Fruit fly (Drosophila melanogaster) whole organism, embryonic: ENCODE measurements around the gene Psa.

Experiments used
- Atf3 ChIP-seq: fragments of 200-800 bp; sonication (Bioruptor generic); optimal IDR thresholded peaks from 3 replicates; lab custom pipeline; 2016; ENCODE audit warnings: missing biosample characterization, missing genetic modification characterization
- B-H2 ChIP-seq: fragments of 200-800 bp; sonication (Bioruptor generic); optimal IDR thresholded peaks from 2 replicates; lab custom pipeline; 2018; ENCODE audit warnings: missing biosample characterization, mild to moderate bottlenecking, missing genetic modification characterization
- CG11695 ChIP-seq: fragments of 200-800 bp; sonication (Bioruptor generic); IDR thresholded peaks from 3 replicates; pipeline ENCODE4 v1.3.6; 2022; ENCODE audit warnings: missing biosample characterization, missing genetic modification characterization
- CG12769 ChIP-seq: fragments of 200-800 bp; sonication (Bioruptor generic); optimal IDR thresholded peaks from 2 replicates; lab custom pipeline; 2019; ENCODE audit warnings: missing biosample characterization, mild to moderate bottlenecking, missing genetic modification characterization, moderate library complexity
- CG14710 ChIP-seq: fragments of 200-800 bp; sonication (Bioruptor generic); optimal IDR thresholded peaks from 3 replicates; lab custom pipeline; 2019; ENCODE audit warnings: missing biosample characterization, mild to moderate bottlenecking, missing genetic modification characterization, moderate library complexity
- CG14860 ChIP-seq: fragments of 200-800 bp; sonication (Bioruptor generic); IDR thresholded peaks from 3 replicates; pipeline ENCODE4 v1.3.6; 2022; ENCODE audit warnings: missing biosample characterization, missing genetic modification characterization; ENCODE audit not compliant: partially characterized antibody
- CG15011 ChIP-seq: fragments of 200-800 bp; sonication (Bioruptor generic); optimal IDR thresholded peaks from 3 replicates; lab custom pipeline; 2018; ENCODE audit warnings: missing biosample characterization, mild to moderate bottlenecking, missing genetic modification characterization
- CG16813 ChIP-seq: fragments of 200-800 bp; sonication (Bioruptor generic); IDR thresholded peaks from 3 replicates; pipeline ENCODE4 v1.3.6; 2022; ENCODE audit warnings: missing biosample characterization, missing genetic modification characterization; ENCODE audit not compliant: partially characterized antibody
- CG18764 ChIP-seq: fragments of 200-800 bp; sonication (Bioruptor generic); optimal IDR thresholded peaks from 3 replicates; lab custom pipeline; 2016; ENCODE audit warnings: missing biosample characterization, missing genetic modification characterization
- CG2202 ChIP-seq: fragments of 200-800 bp; sonication (Bioruptor generic); optimal IDR thresholded peaks from 2 replicates; lab custom pipeline; 2018; ENCODE audit warnings: missing biosample characterization, mild to moderate bottlenecking, missing genetic modification characterization
- CG3847 ChIP-seq: fragments of 200-800 bp; sonication (Bioruptor generic); IDR thresholded peaks from 2 replicates; pipeline ENCODE4 v1.3.6; 2022; ENCODE audit warnings: missing biosample characterization, missing genetic modification characterization
- CG4854 ChIP-seq: fragments of 200-800 bp; sonication (Bioruptor generic); optimal IDR thresholded peaks from 2 replicates; lab custom pipeline; 2016; ENCODE audit warnings: missing biosample characterization, missing genetic modification characterization, inconsistent platforms
- CG6791 ChIP-seq: fragments of 200-800 bp; sonication (Bioruptor generic); IDR thresholded peaks from 3 replicates; pipeline ENCODE4 v1.3.6; 2022; ENCODE audit warnings: missing biosample characterization, missing genetic modification characterization; ENCODE audit not compliant: partially characterized antibody
- Dbx ChIP-seq: fragments of 200-800 bp; sonication (Bioruptor generic); IDR thresholded peaks from 3 replicates; pipeline ENCODE4 v1.3.6; 2022; ENCODE audit warnings: missing biosample characterization, missing genetic modification characterization
- HLH4C ChIP-seq: fragments of 200-800 bp; sonication (Bioruptor generic); IDR thresholded peaks from 3 replicates; pipeline ENCODE4 v1.3.6; 2022; ENCODE audit warnings: missing biosample characterization, missing genetic modification characterization; ENCODE audit not compliant: partially characterized antibody
- Hey ChIP-seq: fragments of 200-800 bp; sonication (Bioruptor generic); optimal IDR thresholded peaks from 3 replicates; lab custom pipeline; 2018; ENCODE audit warnings: missing biosample characterization, mild to moderate bottlenecking, missing genetic modification characterization
- Jarid2 ChIP-seq: fragments of 200-800 bp; sonication (Bioruptor generic); optimal IDR thresholded peaks from 3 replicates; lab custom pipeline; 2017; ENCODE audit warnings: mild to moderate bottlenecking, missing biosample characterization, missing genetic modification reagents, missing genetic modification characterization
- Max ChIP-seq: fragments of 200-800 bp; sonication (Bioruptor generic); optimal IDR thresholded peaks from 2 replicates; lab custom pipeline; 2016; ENCODE audit warnings: missing biosample characterization, mild to moderate bottlenecking, missing genetic modification characterization
- NK7.1 ChIP-seq: fragments of 200-800 bp; sonication (Bioruptor generic); optimal IDR thresholded peaks from 3 replicates; lab custom pipeline; 2016; ENCODE audit warnings: missing biosample characterization, missing genetic modification characterization
- Optix ChIP-seq: fragments of 200-800 bp; sonication (Bioruptor generic); IDR thresholded peaks from 3 replicates; pipeline ENCODE4 v1.3.6; 2022; ENCODE audit warnings: missing biosample characterization, missing genetic modification characterization
- PHDP ChIP-seq: fragments of 200-800 bp; sonication (Bioruptor generic); optimal IDR thresholded peaks from 3 replicates; lab custom pipeline; 2018; ENCODE audit warnings: missing biosample characterization, mild to moderate bottlenecking, missing genetic modification characterization, moderate library complexity
- Spps ChIP-seq: fragments of 200-800 bp; sonication (Bioruptor generic); optimal IDR thresholded peaks from 2 replicates; lab custom pipeline; 2018; ENCODE audit warnings: missing biosample characterization, mild to moderate bottlenecking, missing genetic modification characterization
- amos ChIP-seq: fragments of 200-800 bp; sonication (Bioruptor generic); IDR thresholded peaks from 2 replicates; pipeline ENCODE4 v1.3.6; 2022; ENCODE audit warnings: missing biosample characterization, missing genetic modification characterization; ENCODE audit not compliant: partially characterized antibody
- ash1 ChIP-seq: fragments of 200-800 bp; sonication (Bioruptor generic); optimal IDR thresholded peaks from 2 replicates; lab custom pipeline; 2018; ENCODE audit warnings: missing biosample characterization, mild to moderate bottlenecking, missing genetic modification characterization
- crol ChIP-seq: fragments of 200-800 bp; sonication (Bioruptor generic); IDR thresholded peaks from 2 replicates; pipeline ENCODE4 v1.3.6; 2022; ENCODE audit warnings: missing biosample characterization, missing genetic modification characterization
- crp ChIP-seq, 2 experiments: fragments of 200-800 bp; sonication (Bioruptor generic); optimal IDR thresholded peaks; 2 replicates in 1 of 2; 3 replicates in 1 of 2; lab custom pipeline; 2017; ENCODE audit warnings: missing biosample characterization in 2 of 2, missing genetic modification characterization in 2 of 2, mild to moderate bottlenecking in 1 of 2, moderate library complexity in 1 of 2
- dan ChIP-seq: fragments of 200-800 bp; sonication (Bioruptor generic); IDR thresholded peaks from 2 replicates; pipeline ENCODE4 v1.3.6; 2022; ENCODE audit warnings: missing biosample characterization, missing genetic modification characterization
- danr ChIP-seq: fragments of 200-800 bp; sonication (Bioruptor generic); IDR thresholded peaks from 2 replicates; pipeline ENCODE4 v1.3.6; 2022; ENCODE audit warnings: missing biosample characterization, missing genetic modification characterization
- gcm ChIP-seq: fragments of 200-800 bp; sonication (Bioruptor generic); optimal IDR thresholded peaks from 2 replicates; lab custom pipeline; 2019; ENCODE audit warnings: missing biosample characterization, mild to moderate bottlenecking, missing genetic modification characterization, moderate library complexity
- grn ChIP-seq: fragments of 200-800 bp; sonication (Bioruptor generic); optimal IDR thresholded peaks from 3 replicates; lab custom pipeline; 2017; ENCODE audit warnings: missing biosample characterization, missing genetic modification characterization
- inv ChIP-seq: fragments of 200-800 bp; sonication (Bioruptor generic); IDR thresholded peaks from 2 replicates; pipeline ENCODE4 v1.3.6; 2022; ENCODE audit warnings: missing biosample characterization, missing genetic modification characterization; ENCODE audit not compliant: partially characterized antibody
- kay ChIP-seq: fragments of 200-800 bp; sonication (Bioruptor generic); optimal IDR thresholded peaks from 2 replicates; lab custom pipeline; 2016; ENCODE audit warnings: missing biosample characterization, missing genetic modification characterization
- klu ChIP-seq: fragments of 200-800 bp; sonication (Bioruptor generic); IDR thresholded peaks from 2 replicates; pipeline ENCODE4 v1.3.6; 2022; ENCODE audit warnings: missing biosample characterization, missing genetic modification characterization
- knrl ChIP-seq: fragments of 200-800 bp; sonication (Bioruptor generic); IDR thresholded peaks from 3 replicates; pipeline ENCODE4 v1.3.6; 2022; ENCODE audit warnings: missing biosample characterization, missing genetic modification characterization; ENCODE audit not compliant: partially characterized antibody
- nerfin-2 ChIP-seq: fragments of 200-800 bp; sonication (Bioruptor generic); IDR thresholded peaks from 2 replicates; pipeline ENCODE4 v1.3.6; 2022; ENCODE audit warnings: missing biosample characterization, missing genetic modification characterization; ENCODE audit not compliant: partially characterized antibody
- pros ChIP-seq: fragments of 200-800 bp; sonication (Bioruptor generic); optimal IDR thresholded peaks from 3 replicates; lab custom pipeline; 2019; ENCODE audit warnings: missing biosample characterization, mild to moderate bottlenecking, missing genetic modification characterization, moderate library complexity
- repo ChIP-seq: fragments of 200-800 bp; sonication (Bioruptor generic); optimal IDR thresholded peaks from 2 replicates; lab custom pipeline; 2016; ENCODE audit warnings: missing biosample characterization, missing genetic modification characterization
- schlank ChIP-seq: fragments of 200-800 bp; sonication (Bioruptor generic); optimal IDR thresholded peaks from 2 replicates; lab custom pipeline; 2018; ENCODE audit warnings: missing biosample characterization, mild to moderate bottlenecking, missing genetic modification characterization
- tll ChIP-seq, 2 experiments: fragments of 200-800 bp in 1 of 2; fragments of >200 bp in 1 of 2; sonication (Bioruptor generic) in 1 of 2; optimal IDR thresholded peaks; 2 replicates each; lab custom pipeline; 2017 to 2019; ENCODE audit warnings: missing biosample characterization in 2 of 2, missing genetic modification characterization in 2 of 2, mild to moderate bottlenecking in 1 of 2, moderate library complexity in 1 of 2
- tup ChIP-seq: fragments of 200-800 bp; sonication (Bioruptor generic); optimal IDR thresholded peaks from 2 replicates; lab custom pipeline; 2016; ENCODE audit warnings: missing biosample characterization, mild to moderate bottlenecking, missing genetic modification characterization, moderate library complexity
- vvl ChIP-seq: fragments of 200-800 bp; sonication (Bioruptor generic); IDR thresholded peaks from 2 replicates; pipeline ENCODE4 v1.3.6; 2022; ENCODE audit warnings: missing biosample characterization, missing genetic modification characterization
- wek ChIP-seq: fragments of 200-800 bp; sonication (Bioruptor generic); optimal IDR thresholded peaks from 3 replicates; lab custom pipeline; 2018; ENCODE audit warnings: missing biosample characterization, mild to moderate bottlenecking, missing genetic modification characterization, moderate library complexity
- zen ChIP-seq: fragments of 200-800 bp; sonication (Bioruptor generic); optimal IDR thresholded peaks from 3 replicates; lab custom pipeline; 2018; ENCODE audit warnings: missing biosample characterization, mild to moderate bottlenecking, missing genetic modification characterization, moderate library complexity
- zf30C ChIP-seq: fragments of 200-800 bp; sonication (Bioruptor generic); optimal IDR thresholded peaks from 3 replicates; lab custom pipeline; 2018; ENCODE audit warnings: missing biosample characterization, mild to moderate bottlenecking, missing genetic modification characterization

The Psa gene

dm6 chr3L:1469241-1469640 is 33.4 kb upstream of the Psa start:
- TF ChIP-seq Max (GFP tag; lab: Kevin White, UChicago): no peak
- no peak for TF ChIP-seq schlank (tag; lab: Kevin White, UChicago)
- TF ChIP-seq HLH4C (GFP tag; lab: Robert Waterston, UW): peak; percentile 51
- no peak for TF ChIP-seq CG3847
- no peak for TF ChIP-seq tll (GFP tag; optimal IDR thresholded peaks at IDR 0.05; lab: Kevin White, UChicago)
- no peak for TF ChIP-seq danr
- TF ChIP-seq CG2202 (tag; lab: Kevin White, UChicago): no peak
- no peak for TF ChIP-seq CG12769 (tag; lab: Kevin White, UChicago)
- no peak for TF ChIP-seq wek (GFP tag; lab: Kevin White, UChicago)
- no peak for TF ChIP-seq repo (GFP tag; lab: Kevin White, UChicago)
- TF ChIP-seq nerfin-2 (GFP tag; lab: Robert Waterston, UW): peak; percentile 21; the same call in 1 of the 2 replicates
- peak; percentile 59 for TF ChIP-seq CG16813
- peak; percentile 20; the same call in 1 of the 2 replicates for TF ChIP-seq inv (GFP tag; lab: Robert Waterston, UW)
- TF ChIP-seq amos (GFP tag; lab: Robert Waterston, UW): no peak
- TF ChIP-seq CG6791 (GFP tag; lab: Robert Waterston, UW): 0 out of 3 replicates have a peak, but pooled peaks have one; percentile 16
- no peak for TF ChIP-seq PHDP (tag; lab: Kevin White, UChicago)
- TF ChIP-seq CG15011 (GFP tag; lab: Kevin White, UChicago): no peak
- no peak for TF ChIP-seq ash1 (GFP tag; lab: Kevin White, UChicago)
- no peak for TF ChIP-seq grn (GFP tag; lab: Kevin White, UChicago)
- TF ChIP-seq knrl (GFP tag; lab: Robert Waterston, UW): no peak
- TF ChIP-seq CG14860 (GFP tag; lab: Robert Waterston, UW): 0 out of 3 replicates have a peak, but pooled peaks have one; percentile 28
- no peak for TF ChIP-seq zf30C

dm6 chr3L:1471037-1471436 is 31.6 kb upstream of the Psa start:
- TF ChIP-seq zen (tag; lab: Kevin White, UChicago) (peak; percentile 94), CG4854 (no peak), klu (GFP tag; lab: Robert Waterston, UW) (0 out of 2 replicates have a peak, but pooled peaks have one; percentile 17)

- TF ChIP-seq CG18764 (GFP tag; lab: Kevin White, UChicago): no peak
- peak; percentile 17 for TF ChIP-seq zen (tag; lab: Kevin White, UChicago)
- TF ChIP-seq, all 482 proteins: peak for 1
These were observed 30.7 kb upstream of the Psa start, which contains the start of gene Naa30B for dm6 chr3L:1471960-1472359. Naa30B (minus strand) TSS chr3L:1472060.

- TF ChIP-seq Dbx (GFP tag; lab: Robert Waterston, UW): no peak
- no peak for TF ChIP-seq B-H2 (GFP tag; lab: Kevin White, UChicago)
- peak; percentile 48 for TF ChIP-seq CG14710
- no peak for TF ChIP-seq gcm (GFP tag; lab: Kevin White, UChicago)
- 0 out of 2 replicates have a peak, but pooled peaks have one; percentile 0 for TF ChIP-seq crol (GFP tag; lab: Robert Waterston, UW)
These were observed 27.5 kb upstream of the Psa start, which contains the start of gene Ptp61F for dm6 chr3L:1475157-1475556. Ptp61F (minus strand) TSS chr3L:1475257.

DNA sequence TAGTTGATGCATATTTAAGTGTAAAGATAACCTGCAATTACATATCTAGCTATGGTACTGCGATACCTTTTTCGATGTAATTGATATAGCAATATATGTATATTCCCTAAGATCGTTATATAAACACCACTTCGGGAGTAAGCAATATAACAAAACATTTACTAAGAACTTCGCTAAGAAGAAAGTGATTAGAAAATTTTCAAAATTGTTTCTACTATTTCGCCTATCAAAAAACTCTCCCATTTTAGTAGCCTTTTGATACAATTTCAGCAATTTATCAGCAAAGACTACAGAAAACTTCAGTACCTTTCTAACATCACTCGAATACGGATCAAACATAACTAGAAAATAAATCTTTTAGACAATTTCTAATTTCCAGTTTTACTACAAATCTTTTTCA is 25.3 kb upstream of the Psa start, which contains the start of gene robl62A:
Gene robl62A (plus strand): TSS at position 301 of the 400 bp plus-strand sequence.
- TF ChIP-seq NK7.1 (GFP tag; lab: Kevin White, UChicago): no peak
- TF ChIP-seq Atf3: no peak
- no peak for TF ChIP-seq vvl (GFP tag; lab: Robert Waterston, UW)
- TF ChIP-seq kay (GFP tag; lab: Kevin White, UChicago): no peak
- TF ChIP-seq CG11695: no peak
- no peak for TF ChIP-seq Spps (tag; lab: Kevin White, UChicago)
- no peak for TF ChIP-seq crp (GFP tag; optimal IDR thresholded peaks at IDR 0.05; lab: Kevin White, UChicago)
- TF ChIP-seq Hey (tag; lab: Kevin White, UChicago): no peak
- no peak for TF ChIP-seq Jarid2
- TF ChIP-seq dan (GFP tag; lab: Robert Waterston, UW): no peak
- no peak for TF ChIP-seq tup (GFP tag; lab: Kevin White, UChicago)
- TF ChIP-seq Optix: no peak
- TF ChIP-seq pros (GFP tag; lab: Kevin White, UChicago): no peak
